Fruit fly (Drosophila melanogaster): ENCODE data around the gene Acat2.

- TF ChIP-seq psq (optimal IDR thresholded peaks at IDR 0.05) (no peak), h (optimal IDR thresholded peaks at IDR 0.05) (no peak), Myc (optimal IDR thresholded peaks at IDR 0.05) (no peak)
These were observed 39.4 kb downstream of the Acat2 start, which contains the start of gene indra for dm6 chr3L:1342133-1342580.
